Worm (Caenorhabditis elegans): Measurements from ENCODE around the gene srv-15.

DNA sequence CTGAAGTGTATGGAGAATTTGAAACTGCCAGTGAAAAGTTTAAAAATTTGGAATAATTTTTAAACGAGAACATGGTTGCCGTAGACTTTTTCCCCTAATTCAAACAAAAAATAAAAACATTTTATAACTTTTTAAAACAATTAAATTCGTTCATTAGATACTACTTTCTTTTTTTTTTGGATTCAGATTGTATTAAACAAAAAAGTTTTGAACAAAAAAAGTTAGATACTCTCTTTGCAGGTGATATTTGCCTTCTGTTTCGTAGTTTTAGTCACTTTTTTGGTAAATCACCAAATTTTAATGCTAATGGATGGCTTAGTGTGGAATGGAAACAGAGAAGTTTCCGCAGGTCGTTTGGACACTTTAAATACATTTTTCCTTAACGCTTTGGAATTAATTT lies 36.0 kb upstream of the srv-15 start, which contains the start of gene Y105C5B.1:
- TF ChIP-seq mdl-1 (tag; optimal IDR thresholded peaks at IDR 0.05) (no peak), nhr-25 (tag; optimal IDR thresholded peaks at IDR 0.05) (no peak), F13H6.1 (tag; optimal IDR thresholded peaks at IDR 0.05) (no peak), aly-2 (tag; optimal IDR thresholded peaks at IDR 0.05) (no peak), ZK546.5 (tag; optimal IDR thresholded peaks at IDR 0.05) (no peak), ama-1 (optimal IDR thresholded peaks at IDR 0.05) (no peak)
